Fruit fly (Drosophila melanogaster): ENCODE data around the gene CG33494.

DNA sequence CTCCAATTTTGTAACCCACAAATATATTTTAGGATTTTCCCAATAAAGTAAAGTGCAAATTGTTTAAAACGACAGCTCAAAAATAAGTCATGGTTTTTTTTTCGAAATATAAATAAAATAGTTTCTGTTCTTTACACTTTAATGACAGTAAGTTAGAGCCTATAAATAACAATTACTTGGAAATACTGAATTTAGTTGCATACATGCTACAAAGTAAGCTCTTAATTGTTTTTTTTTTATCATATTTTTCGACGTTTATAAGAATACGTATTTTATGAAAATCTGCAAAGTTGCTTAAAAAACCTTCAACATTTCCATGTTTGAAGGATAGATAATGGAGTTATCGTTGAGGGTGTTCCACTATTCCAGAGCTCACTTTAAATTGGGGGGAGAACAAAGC lies 22.6 kb upstream of the CG33494 start:
- no peak for TF ChIP-seq CG8478 (optimal IDR thresholded peaks at IDR 0.05)
- TF ChIP-seq CTCF (optimal IDR thresholded peaks at IDR 0.05) = no peak
